Worm (Caenorhabditis elegans) whole organism, late embryonic: ENCODE data around the gene odr-3.

Experiments used
- F13H6.1 ChIP-seq: sonication (generic microtip); optimal IDR thresholded peaks from 2 replicates; lab custom pipeline; 2016; ENCODE audit warnings: missing genetic modification characterization, missing compliant biosample characterization
- K02D7.2 ChIP-seq: sonication (generic microtip); optimal IDR thresholded peaks from 2 replicates; lab custom pipeline; 2017; ENCODE audit warnings: mild to moderate bottlenecking, missing genetic modification characterization, missing compliant biosample characterization
- T23F11.4 ChIP-seq: fragments of 200-800 bp; sonication (Bioruptor generic); optimal IDR thresholded peaks from 2 replicates; lab custom pipeline; 2018; ENCODE audit warnings: mild to moderate bottlenecking, missing genetic modification characterization, missing compliant biosample characterization
- ceh-18 ChIP-seq: sonication (generic microtip); optimal IDR thresholded peaks from 2 replicates; lab custom pipeline; 2016; ENCODE audit warnings: missing genetic modification characterization, missing compliant biosample characterization
- ceh-34 ChIP-seq: sonication (generic microtip); optimal IDR thresholded peaks from 2 replicates; lab custom pipeline; 2016; ENCODE audit warnings: mild to moderate bottlenecking, missing genetic modification characterization, missing compliant biosample characterization
- ceh-45 ChIP-seq: fragments of 200-800 bp; sonication (Bioruptor generic); IDR thresholded peaks from 2 replicates; pipeline ENCODE4 v1.3.6; 2022; ENCODE audit warnings: missing genetic modification reagents, missing genetic modification characterization, missing compliant biosample characterization
- ceh-6 ChIP-seq: fragments of 200-800 bp; sonication (Bioruptor generic); optimal IDR thresholded peaks from 2 replicates; lab custom pipeline; 2018; ENCODE audit warnings: mild to moderate bottlenecking, missing genetic modification characterization, missing compliant biosample characterization
- ceh-9 ChIP-seq: sonication (generic microtip); optimal IDR thresholded peaks from 2 replicates; lab custom pipeline; 2016; ENCODE audit warnings: mild to moderate bottlenecking, missing genetic modification characterization, inconsistent platforms, missing compliant biosample characterization
- che-1 ChIP-seq: sonication (generic microtip); optimal IDR thresholded peaks from 2 replicates; lab custom pipeline; 2016; ENCODE audit warnings: mild to moderate bottlenecking, missing genetic modification characterization, missing compliant biosample characterization
- dmd-4 ChIP-seq: sonication (generic microtip); optimal IDR thresholded peaks from 2 replicates; lab custom pipeline; 2016; ENCODE audit warnings: borderline replicate concordance, missing genetic modification characterization, missing compliant biosample characterization
- dve-1 ChIP-seq: sonication (generic microtip); optimal IDR thresholded peaks from 2 replicates; lab custom pipeline; 2017; ENCODE audit warnings: antibody characterized with exemption, mild to moderate bottlenecking, missing genetic modification characterization, missing compliant biosample characterization
- elt-2 ChIP-seq: sonication (generic microtip); optimal IDR thresholded peaks from 2 replicates; lab custom pipeline; 2016; ENCODE audit warnings: missing genetic modification reagents, missing genetic modification characterization, missing compliant biosample characterization
- elt-4 ChIP-seq: sonication (generic microtip); optimal IDR thresholded peaks from 2 replicates; lab custom pipeline; 2016; ENCODE audit warnings: missing genetic modification characterization, missing compliant biosample characterization
- eyg-1 ChIP-seq: sonication (generic microtip); optimal IDR thresholded peaks from 2 replicates; lab custom pipeline; 2016; ENCODE audit warnings: missing genotype, missing genetic modification characterization, missing compliant biosample characterization
- fkh-10 ChIP-seq: fragments of 150-350 bp; optimal IDR thresholded peaks from 2 replicates; lab custom pipeline; 2014; ENCODE audit warnings: missing biosample characterization, missing genetic modification reagents, missing genetic modification characterization
- hlh-13 ChIP-seq: fragments of 200-800 bp; sonication (Bioruptor generic); optimal IDR thresholded peaks from 2 replicates; lab custom pipeline; 2018; ENCODE audit warnings: mild to moderate bottlenecking, missing genetic modification characterization, missing compliant biosample characterization
- hlh-15 ChIP-seq: sonication (generic microtip); optimal IDR thresholded peaks from 2 replicates; lab custom pipeline; 2016; ENCODE audit warnings: missing genetic modification characterization, missing compliant biosample characterization
- hlh-6 ChIP-seq: sonication (generic microtip); optimal IDR thresholded peaks from 2 replicates; lab custom pipeline; 2016; ENCODE audit warnings: missing genotype, missing genetic modification characterization, missing compliant biosample characterization
- hlh-8 ChIP-seq: sonication (generic microtip); optimal IDR thresholded peaks from 2 replicates; lab custom pipeline; 2016; ENCODE audit warnings: missing genotype, missing genetic modification characterization, missing compliant biosample characterization
- madf-2 ChIP-seq: sonication (generic microtip); optimal IDR thresholded peaks from 2 replicates; lab custom pipeline; 2017; ENCODE audit warnings: missing genetic modification characterization, missing compliant biosample characterization
- mec-3 ChIP-seq: sonication (generic microtip); optimal IDR thresholded peaks from 2 replicates; lab custom pipeline; 2016; ENCODE audit warnings: borderline replicate concordance, missing genetic modification characterization, missing compliant biosample characterization
- pag-3 ChIP-seq: sonication (generic microtip); optimal IDR thresholded peaks from 2 replicates; lab custom pipeline; 2016; ENCODE audit warnings: missing compliant biosample characterization, missing genetic modification characterization, borderline replicate concordance
- pha-4 ChIP-seq: fragments of 150-350 bp; optimal IDR thresholded peaks from 2 replicates; lab custom pipeline; 2018; ENCODE audit warnings: missing biosample characterization, missing genetic modification reagents, missing genetic modification characterization
- pqm-1 ChIP-seq: sonication (generic microtip); optimal IDR thresholded peaks from 2 replicates; lab custom pipeline; 2016; ENCODE audit warnings: missing genetic modification characterization, missing compliant biosample characterization
- rnt-1 ChIP-seq: sonication (generic microtip); optimal IDR thresholded peaks from 2 replicates; lab custom pipeline; 2016; ENCODE audit warnings: missing genetic modification characterization, missing compliant biosample characterization
- sox-2 ChIP-seq: fragments of 200-800 bp; sonication (Bioruptor generic); IDR thresholded peaks from 2 replicates; pipeline ENCODE4 v1.3.6; 2022; ENCODE audit warnings: missing genetic modification reagents, missing genetic modification characterization, missing compliant biosample characterization
- ttx-3 ChIP-seq: sonication (generic microtip); optimal IDR thresholded peaks from 2 replicates; lab custom pipeline; 2016; ENCODE audit warnings: missing genetic modification reagents, missing genetic modification characterization, missing compliant biosample characterization
- unc-3 ChIP-seq, 2 experiments: fragments of 200-800 bp in 1 of 2; sonication (Bioruptor generic) in 1 of 2; sonication (generic microtip) in 1 of 2; conservative IDR thresholded peaks in 1 of 2; optimal IDR thresholded peaks in 1 of 2; 2 replicates each; pipeline versions ENCODE4 v1.3.6 to Lab custom; 2016 to 2022; ENCODE audit warnings: missing compliant biosample characterization in 2 of 2, missing genetic modification characterization in 2 of 2, missing genetic modification reagents in 1 of 2
- unc-55 ChIP-seq: sonication (generic microtip); optimal IDR thresholded peaks from 2 replicates; lab custom pipeline; 2017; ENCODE audit warnings: missing biosample characterization, missing genetic modification reagents, missing genetic modification characterization
- zip-5 ChIP-seq: sonication (generic microtip); optimal IDR thresholded peaks from 2 replicates; lab custom pipeline; 2016; ENCODE audit warnings: missing genetic modification characterization, missing compliant biosample characterization
- ztf-16 ChIP-seq: sonication (generic microtip); optimal IDR thresholded peaks from 2 replicates; lab custom pipeline; 2017; ENCODE audit warnings: missing genetic modification characterization, missing compliant biosample characterization

odr-3 gene

ce11 chrV:13236507-13236906 is 12.8 kb downstream of the odr-3 start, which contains the start of gene dmd-10:
Gene dmd-10, minus strand, starts transcription at chrV:13236607.
- TF ChIP-seq dve-1 (no peak), sox-2 (no peak), ceh-34 (tag; lab: Kevin White, UChicago) (no peak), ceh-6 (GFP tag; lab: Kevin White, UChicago) (no peak), pha-4 (tag; lab: Kevin White, UChicago) (no peak), ttx-3 (tag; lab: Kevin White, UChicago) (no peak)

ce11 chrV:13235313-13235712 is 14.0 kb downstream of the odr-3 start:
- TF ChIP-seq sox-2: no peak
- TF ChIP-seq K02D7.2: no peak

ce11 chrV:13229538-13229937 is 19.8 kb downstream of the odr-3 start:
- no peak for TF ChIP-seq rnt-1 (tag; lab: Kevin White, UChicago)
- no peak for TF ChIP-seq ceh-45 (GFP tag; lab: Robert Waterston, UW)
- no peak for TF ChIP-seq hlh-13 (GFP tag; lab: Kevin White, UChicago)
- TF ChIP-seq pag-3 (tag; lab: Kevin White, UChicago): no peak
- TF ChIP-seq dmd-4: no peak
- TF ChIP-seq elt-4 (tag; lab: Kevin White, UChicago): no peak
- no peak for TF ChIP-seq unc-55 (GFP tag; lab: Kevin White, UChicago)
- no peak for TF ChIP-seq ceh-18 (tag; lab: Kevin White, UChicago)
- no peak for TF ChIP-seq ttx-3 (tag; lab: Kevin White, UChicago)
- no peak for TF ChIP-seq F13H6.1 (tag; lab: Kevin White, UChicago)
- TF ChIP-seq ztf-16: no peak
- no peak for TF ChIP-seq fkh-10 (GFP tag; lab: Kevin White, UChicago)
- TF ChIP-seq, all 69 proteins: peak for 0

- TF ChIP-seq madf-2 (tag; lab: Kevin White, UChicago) (no peak), pag-3 (tag; lab: Kevin White, UChicago) (no peak), che-1 (no peak)
Measured at ce11 chrV:13221066-13221465, 28.3 kb downstream of the odr-3 start.

ce11 chrV:13212584-13212983 is 36.8 kb downstream of the odr-3 start:
- TF ChIP-seq ceh-18 (tag; lab: Kevin White, UChicago) (no peak), elt-2 (peak; percentile 94), ceh-6 (GFP tag; lab: Kevin White, UChicago) (no peak), pqm-1 (tag; lab: Kevin White, UChicago) (peak; percentile 42), mec-3 (no peak), hlh-8 (tag; lab: Kevin White, UChicago) (no peak)

ce11 chrV:13209567-13209966 is 39.8 kb downstream of the odr-3 start, which contains the start of gene F57B1.6:
Gene F57B1.6, plus strand, starts transcription at chrV:13209645.
- no peak for TF ChIP-seq elt-2
- no peak for TF ChIP-seq unc-3 (GFP tag; conservative IDR thresholded peaks at IDR 0.05; lab: Robert Waterston, UW)
- no peak for TF ChIP-seq unc-3 (tag; optimal IDR thresholded peaks at IDR 0.05; lab: Kevin White, UChicago)
- TF ChIP-seq T23F11.4: no peak
- no peak for TF ChIP-seq eyg-1 (tag; lab: Kevin White, UChicago)
- no peak for TF ChIP-seq hlh-15 (tag; lab: Kevin White, UChicago)
- no peak for TF ChIP-seq hlh-6 (tag; lab: Kevin White, UChicago)
- no peak for TF ChIP-seq zip-5
- TF ChIP-seq elt-4 (tag; lab: Kevin White, UChicago): no peak
- no peak for TF ChIP-seq ceh-18 (tag; lab: Kevin White, UChicago)
- TF ChIP-seq ceh-9: no peak
